Fruit fly (Drosophila melanogaster): Measurements from ENCODE around the gene NO66.

- TF ChIP-seq CG8159 (tag; optimal IDR thresholded peaks at IDR 0.05), result peak; percentile 20
- no peak for TF ChIP-seq rn (GFP tag; IDR thresholded peaks at IDR 0.05)
- no peak; the same call in 2 of the 3 replicates for TF ChIP-seq fd96Ca (GFP tag; IDR thresholded peaks at IDR 0.05)
- no peak for TF ChIP-seq EcR (GFP tag; optimal IDR thresholded peaks at IDR 0.05)
- no peak for TF ChIP-seq D1 (tag; optimal IDR thresholded peaks at IDR 0.05)
- TF ChIP-seq CG32121 (GFP tag; IDR thresholded peaks at IDR 0.05), result no peak
- no peak for TF ChIP-seq gl (tag; optimal IDR thresholded peaks at IDR 0.05)
- no peak for TF ChIP-seq CG13204 (GFP tag; optimal IDR thresholded peaks at IDR 0.05)
- TF ChIP-seq CG14655 (GFP tag; optimal IDR thresholded peaks at IDR 0.05), result no peak
- TF ChIP-seq Pif1B (GFP tag; optimal IDR thresholded peaks at IDR 0.05), result no peak
- no peak for TF ChIP-seq CG8301 (tag; optimal IDR thresholded peaks at IDR 0.05)
- no peak for TF ChIP-seq CG10348 (GFP tag; IDR thresholded peaks at IDR 0.05)
- peak; percentile 8; the same call in 1 of the 2 replicates for TF ChIP-seq Ets98B (GFP tag; IDR thresholded peaks at IDR 0.05)
- TF ChIP-seq CG9948 (tag; optimal IDR thresholded peaks at IDR 0.05), result no peak
Observed at dm6 chrX:4325346-4325745, 6.1 kb downstream of the NO66 start.
